Comparison of ENCODE assay signal across 1 fruit fly cellular context in genomic region chr3L:750614-751293, dm6.
TF ChIP-seq lines count a peak whose summit lies in the region.

No protein-coding gene starts in this region.

TF ChIP-seq in whole organism, embryonic, 481 proteins besides CTCF, POLR2A, EP300 and RAD21 (continued from another document):
- TF ChIP-seq Lpt (GFP tag; optimal IDR thresholded peaks at IDR 0.05; lab: Kevin White, UChicago), result no peak
- peak; percentile 32 for TF ChIP-seq CG12769 (tag; optimal IDR thresholded peaks at IDR 0.05; lab: Kevin White, UChicago)
- peak; percentile 25; the same call in 1 of the 2 replicates for TF ChIP-seq Xrp1 (GFP tag; IDR thresholded peaks at IDR 0.05; lab: Robert Waterston, UW)
- TF ChIP-seq cg (GFP tag; optimal IDR thresholded peaks at IDR 0.05; lab: Kevin White, UChicago), result peak; percentile 50
- no peak for TF ChIP-seq CG3847 (GFP tag; IDR thresholded peaks at IDR 0.05; lab: Robert Waterston, UW)
- TF ChIP-seq CG6813 (GFP tag; optimal IDR thresholded peaks at IDR 0.05; lab: Kevin White, UChicago), result no peak
- no peak for TF ChIP-seq pan (optimal IDR thresholded peaks at IDR 0.05; lab: Kevin White, UChicago)
- no peak for TF ChIP-seq pan (GFP tag; optimal IDR thresholded peaks at IDR 0.05 in 1 of 2, IDR thresholded peaks at IDR 0.05 in 1 of 2)
- 0 out of 2 replicates have a peak, but pooled peaks have one; percentile 4 for TF ChIP-seq vvl (GFP tag; IDR thresholded peaks at IDR 0.05; lab: Robert Waterston, UW)
